Worm (Caenorhabditis elegans) whole organism, L4/young adult: ENCODE data around the gene dnj-9.

Experiments used
- W03F9.2 ChIP-seq: fragments of 150-350 bp; optimal IDR thresholded peaks from 2 replicates; lab custom pipeline; 2014; ENCODE audit warnings: missing biosample characterization, missing genetic modification characterization
- dao-5 ChIP-seq: sonication (generic microtip); optimal IDR thresholded peaks from 2 replicates; lab custom pipeline; 2016; ENCODE audit warnings: missing genotype, missing genetic modification characterization, moderate library complexity, missing compliant biosample characterization
- him-1 ChIP-seq: sonication (generic microtip); optimal IDR thresholded peaks from 2 replicates; lab custom pipeline; 2016; ENCODE audit warnings: missing genotype, missing genetic modification reagents, missing genetic modification characterization, missing compliant biosample characterization

DNA sequence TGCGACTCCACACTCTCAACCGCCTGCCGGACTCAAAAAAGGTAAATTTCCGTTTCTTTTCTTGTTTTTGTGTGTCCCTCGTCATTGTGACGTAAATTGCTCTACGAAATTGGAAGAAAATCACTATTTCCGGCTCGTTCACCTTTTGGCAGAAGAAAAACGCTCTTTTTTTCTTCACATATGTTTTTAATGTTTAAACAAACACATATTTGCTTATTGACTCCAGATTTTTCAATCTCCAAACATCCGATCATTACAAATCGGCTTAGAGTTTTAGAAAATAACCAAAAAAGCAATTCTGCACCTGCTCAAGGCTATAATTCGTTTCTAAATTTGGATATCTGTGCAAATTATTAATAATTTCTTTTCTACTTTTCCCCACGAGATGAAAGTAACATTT lies 54.0 kb downstream of the dnj-9 start:
- TF ChIP-seq W03F9.2 (tag; lab: Kevin White, UChicago) (no peak), him-1 (tag; lab: Kevin White, UChicago) (no peak), dao-5 (tag; lab: Kevin White, UChicago) (no peak)
